Fruit fly (Drosophila melanogaster) whole organism, adult: ENCODE results near the gene CG13643.

Experiments
- CG11617 ChIP-seq: fragments of 200-800 bp; sonication (Bioruptor generic); optimal IDR thresholded peaks from 2 replicates; lab custom pipeline; 2017; ENCODE audit warnings: mild to moderate bottlenecking, missing biosample characterization, missing genetic modification reagents, missing genetic modification characterization
- CG12768 ChIP-seq: fragments of 200-800 bp; sonication (Bioruptor generic); optimal IDR thresholded peaks from 2 replicates; lab custom pipeline; 2017; ENCODE audit warnings: missing biosample characterization, missing genetic modification characterization, mild to moderate bottlenecking, moderate library complexity, missing genetic modification reagents
- CG1620 ChIP-seq: fragments of 200-800 bp; sonication (Bioruptor generic); optimal IDR thresholded peaks from 2 replicates; lab custom pipeline; 2016; ENCODE audit warnings: missing biosample characterization, missing genetic modification characterization
- CG5204 ChIP-seq: fragments of 200-800 bp; sonication (Bioruptor generic); optimal IDR thresholded peaks from 2 replicates; lab custom pipeline; 2016; ENCODE audit warnings: missing biosample characterization, missing genetic modification characterization
- CG7045 ChIP-seq: fragments of 200-800 bp; sonication (Bioruptor generic); optimal IDR thresholded peaks from 2 replicates; lab custom pipeline; 2017; ENCODE audit warnings: missing biosample characterization, mild to moderate bottlenecking, missing genetic modification characterization
- Mnt ChIP-seq: fragments of 200-800 bp; sonication (Bioruptor generic); optimal IDR thresholded peaks from 2 replicates; lab custom pipeline; 2016; ENCODE audit warnings: missing biosample characterization, mild to moderate bottlenecking, missing genetic modification characterization
- bab1 ChIP-seq: fragments of 200-800 bp; sonication (Bioruptor generic); optimal IDR thresholded peaks from 3 replicates; lab custom pipeline; 2019; ENCODE audit warnings: missing biosample characterization, mild to moderate bottlenecking, missing genetic modification characterization, moderate library complexity
- cic ChIP-seq: fragments of 200-800 bp; sonication (Bioruptor generic); optimal IDR thresholded peaks from 2 replicates; lab custom pipeline; 2017; ENCODE audit warnings: missing biosample characterization, mild to moderate bottlenecking, missing genetic modification characterization, moderate library complexity
- ovo ChIP-seq: fragments of 200-800 bp; sonication (Bioruptor generic); optimal IDR thresholded peaks from 2 replicates; lab custom pipeline; 2016; ENCODE audit warnings: missing biosample characterization, missing genetic modification characterization
- tj ChIP-seq: fragments of 200-800 bp; sonication (Bioruptor generic); optimal IDR thresholded peaks from 3 replicates; lab custom pipeline; 2017; ENCODE audit warnings: missing biosample characterization, mild to moderate bottlenecking, missing genetic modification characterization, moderate library complexity
- toe ChIP-seq: fragments of 200-800 bp; sonication (Bioruptor generic); optimal IDR thresholded peaks from 2 replicates; lab custom pipeline; 2016; ENCODE audit warnings: missing biosample characterization, missing genetic modification characterization

dm6 chr3R:24905959-24906634 lies at the start of gene CG13643:
- no peak for TF ChIP-seq cic (GFP tag; lab: Kevin White, UChicago)
- TF ChIP-seq Mnt (GFP tag; lab: Kevin White, UChicago), result no peak
- no peak for TF ChIP-seq CG11617 (GFP tag; lab: Kevin White, UChicago)
- no peak for TF ChIP-seq CG12768
- TF ChIP-seq CG1620 (GFP tag; lab: Kevin White, UChicago), result no peak
- TF ChIP-seq CG7045 (GFP tag; lab: Kevin White, UChicago), result no peak
- no peak for TF ChIP-seq CG5204 (GFP tag; lab: Kevin White, UChicago)
- no peak for TF ChIP-seq bab1 (GFP tag; lab: Kevin White, UChicago)
- no peak for TF ChIP-seq toe (GFP tag; lab: Kevin White, UChicago)
- no peak for TF ChIP-seq ovo
- TF ChIP-seq tj, result no peak
